Fruit fly (Drosophila melanogaster) whole organism: ENCODE data around the gene Set2.

Experiments
- CG8478 ChIP-seq: fragments of >200 bp; optimal IDR thresholded peaks from 2 replicates; lab custom pipeline; 2018; ENCODE audit warnings: inconsistent platforms
- usp ChIP-seq: fragments of >200 bp; optimal IDR thresholded peaks from 2 replicates; lab custom pipeline; 2017; ENCODE audit warnings: missing biosample characterization, missing genetic modification characterization, mixed read lengths

- no peak for TF ChIP-seq usp (GFP tag; lab: Kevin White, UChicago)
- no peak for TF ChIP-seq CG8478 (lab: Kevin White, UChicago)
Measured at dm6 chrX:13397610-13398009, 15.4 kb upstream of the Set2 start.
